Fruit fly (Drosophila melanogaster) whole organism, embryonic: ENCODE results near the gene CG12289.

ENCODE experiments used
- ATbp ChIP-seq: fragments of 200-800 bp; sonication (Bioruptor generic); optimal IDR thresholded peaks from 2 replicates; lab custom pipeline; 2017; ENCODE audit warnings: missing biosample characterization, mild to moderate bottlenecking, missing genetic modification characterization, missing genetic modification reagents
- Asciz ChIP-seq: fragments of 200-800 bp; sonication (Bioruptor generic); optimal IDR thresholded peaks from 2 replicates; lab custom pipeline; 2017; ENCODE audit warnings: missing biosample characterization, mild to moderate bottlenecking, missing genetic modification characterization, missing genetic modification reagents
- Atf6 ChIP-seq: fragments of 200-800 bp; sonication (Bioruptor generic); IDR thresholded peaks from 2 replicates; pipeline ENCODE4 v1.3.6; 2022; ENCODE audit warnings: missing biosample characterization, missing genetic modification characterization
- Awh ChIP-seq: fragments of 200-800 bp; sonication (Bioruptor generic); IDR thresholded peaks from 2 replicates; pipeline ENCODE4, ENCODE4 v1.3.6; 2022; ENCODE audit warnings: missing biosample characterization, missing genetic modification characterization
- CG1024 ChIP-seq: fragments of 200-800 bp; sonication (Bioruptor generic); IDR thresholded peaks from 2 replicates; pipeline ENCODE4 v1.3.6; 2022; ENCODE audit warnings: missing biosample characterization, missing genetic modification characterization
- CG10654 ChIP-seq: fragments of 200-800 bp; sonication (Bioruptor generic); optimal IDR thresholded peaks from 2 replicates; lab custom pipeline; 2016; ENCODE audit warnings: missing biosample characterization, missing genetic modification characterization
- CG10959 ChIP-seq: fragments of 200-800 bp; sonication (Bioruptor generic); IDR thresholded peaks from 2 replicates; pipeline ENCODE4 v1.3.6; 2022; ENCODE audit warnings: missing biosample characterization, missing genetic modification characterization
- CG11504 ChIP-seq: fragments of 200-800 bp; sonication (Bioruptor generic); optimal IDR thresholded peaks from 3 replicates; lab custom pipeline; 2019; ENCODE audit warnings: missing biosample characterization, mild to moderate bottlenecking, missing genetic modification characterization, moderate library complexity
- CG12155 ChIP-seq: fragments of 200-800 bp; sonication (Bioruptor generic); optimal IDR thresholded peaks from 3 replicates; lab custom pipeline; 2016; ENCODE audit warnings: missing biosample characterization, missing genetic modification characterization
- CG13287 ChIP-seq: fragments of 200-800 bp; sonication (Bioruptor generic); IDR thresholded peaks from 2 replicates; pipeline ENCODE4 v1.3.6; 2022; ENCODE audit warnings: missing biosample characterization, missing genetic modification characterization; ENCODE audit not compliant: partially characterized antibody
- CG14050 ChIP-seq: fragments of 200-800 bp; sonication (Bioruptor generic); IDR thresholded peaks from 3 replicates; pipeline ENCODE4 v1.3.6; 2022; ENCODE audit warnings: missing biosample characterization, missing genetic modification characterization
- CG18011 ChIP-seq: fragments of 200-800 bp; sonication (Bioruptor generic); optimal IDR thresholded peaks from 2 replicates; lab custom pipeline; 2017; ENCODE audit warnings: missing biosample characterization, missing genetic modification characterization, mild to moderate bottlenecking, moderate library complexity, missing genotype
- CG31224 ChIP-seq: fragments of 200-800 bp; sonication (Bioruptor generic); IDR thresholded peaks from 2 replicates; pipeline ENCODE4 v1.3.6; 2022; ENCODE audit warnings: missing biosample characterization, missing genetic modification characterization
- CG33213 ChIP-seq: fragments of 200-800 bp; sonication (Bioruptor generic); optimal IDR thresholded peaks from 3 replicates; lab custom pipeline; 2016; ENCODE audit warnings: missing biosample characterization, missing genetic modification characterization
- CG3407 ChIP-seq: fragments of 200-800 bp; sonication (Bioruptor generic); optimal IDR thresholded peaks from 2 replicates; lab custom pipeline; 2018; ENCODE audit warnings: missing biosample characterization, mild to moderate bottlenecking, missing genetic modification characterization
- CG4707 ChIP-seq: fragments of 200-800 bp; sonication (Bioruptor generic); optimal IDR thresholded peaks from 2 replicates; lab custom pipeline; 2018; ENCODE audit warnings: missing biosample characterization, mild to moderate bottlenecking, missing genetic modification characterization, moderate library complexity
- CG6175 ChIP-seq: fragments of 200-800 bp; sonication (Bioruptor generic); IDR thresholded peaks from 3 replicates; pipeline ENCODE4 v1.3.6; 2022; ENCODE audit warnings: missing biosample characterization, missing genetic modification characterization
- CG7745 ChIP-seq: fragments of 200-800 bp; sonication (Bioruptor generic); optimal IDR thresholded peaks from 2 replicates; lab custom pipeline; 2018; ENCODE audit warnings: missing biosample characterization, mild to moderate bottlenecking, missing genetic modification characterization, moderate library complexity
- CG8944 ChIP-seq: fragments of 200-800 bp; sonication (Bioruptor generic); optimal IDR thresholded peaks from 3 replicates; lab custom pipeline; 2016; ENCODE audit warnings: missing biosample characterization, missing genetic modification characterization
- Chrac-16 ChIP-seq: fragments of 200-800 bp; sonication (Bioruptor generic); optimal IDR thresholded peaks from 3 replicates; lab custom pipeline; 2016; ENCODE audit warnings: missing biosample characterization, missing genetic modification characterization
- Doc3 ChIP-seq: fragments of 200-800 bp; sonication (Bioruptor generic); IDR thresholded peaks from 3 replicates; pipeline ENCODE4 v1.3.6; 2022; ENCODE audit warnings: missing biosample characterization, missing genetic modification characterization; ENCODE audit not compliant: partially characterized antibody
- H15 ChIP-seq: fragments of 200-800 bp; sonication (Bioruptor generic); IDR thresholded peaks from 3 replicates; pipeline ENCODE4 v1.3.6; 2022; ENCODE audit warnings: missing biosample characterization, missing genetic modification characterization
- HLH4C ChIP-seq: fragments of 200-800 bp; sonication (Bioruptor generic); IDR thresholded peaks from 3 replicates; pipeline ENCODE4 v1.3.6; 2022; ENCODE audit warnings: missing biosample characterization, missing genetic modification characterization; ENCODE audit not compliant: partially characterized antibody
- Hr3 ChIP-seq: fragments of 200-800 bp; sonication (Bioruptor generic); optimal IDR thresholded peaks from 3 replicates; lab custom pipeline; 2016; ENCODE audit warnings: missing biosample characterization, missing genetic modification characterization
- Hsf ChIP-seq: fragments of 200-800 bp; sonication (Bioruptor generic); optimal IDR thresholded peaks from 3 replicates; lab custom pipeline; 2016; ENCODE audit warnings: missing biosample characterization, missing genetic modification characterization
- Nf-YA ChIP-seq: fragments of 200-800 bp; sonication (Bioruptor generic); IDR thresholded peaks from 2 replicates; pipeline ENCODE4 v1.3.6; 2022; ENCODE audit warnings: missing biosample characterization, missing genetic modification characterization
- Sin3A ChIP-seq: fragments of >200 bp; optimal IDR thresholded peaks from 2 replicates; lab custom pipeline; 2018
- Sry-δ ChIP-seq: fragments of 200-800 bp; sonication (Bioruptor generic); optimal IDR thresholded peaks from 2 replicates; lab custom pipeline; 2016; ENCODE audit warnings: missing biosample characterization, missing genetic modification characterization
- Usf ChIP-seq: fragments of 200-800 bp; sonication (Bioruptor generic); optimal IDR thresholded peaks from 2 replicates; lab custom pipeline; 2017; ENCODE audit warnings: missing genotype, missing biosample characterization, missing genetic modification characterization
- abd-A ChIP-seq: fragments of 200-800 bp; sonication (Bioruptor generic); optimal IDR thresholded peaks from 3 replicates; lab custom pipeline; 2019; ENCODE audit warnings: missing biosample characterization, mild to moderate bottlenecking, missing genetic modification characterization, moderate library complexity
- br ChIP-seq: fragments of >200 bp; optimal IDR thresholded peaks from 2 replicates; lab custom pipeline; 2017
- btn ChIP-seq: fragments of 200-800 bp; sonication (Bioruptor generic); optimal IDR thresholded peaks from 2 replicates; lab custom pipeline; 2016; ENCODE audit warnings: missing biosample characterization, missing genetic modification characterization
- cad ChIP-seq: fragments of >200 bp; optimal IDR thresholded peaks from 2 replicates; lab custom pipeline; 2017; ENCODE audit warnings: missing biosample characterization, missing genetic modification characterization
- ci ChIP-seq: fragments of 200-800 bp; sonication (Bioruptor generic); IDR thresholded peaks from 3 replicates; pipeline ENCODE4 v1.3.6; 2022; ENCODE audit warnings: missing biosample characterization, missing genetic modification characterization
- cwo ChIP-seq: fragments of 200-800 bp; sonication (Bioruptor generic); optimal IDR thresholded peaks from 3 replicates; lab custom pipeline; 2017; ENCODE audit warnings: missing biosample characterization, missing genetic modification characterization, mild to moderate bottlenecking, moderate library complexity, missing genetic modification reagents
- dati ChIP-seq: fragments of 200-800 bp; sonication (Bioruptor generic); IDR thresholded peaks from 2 replicates; pipeline ENCODE4 v1.3.6; 2022; ENCODE audit warnings: missing biosample characterization, missing genetic modification characterization
- dm ChIP-seq: fragments of 200-800 bp; sonication (Bioruptor generic); optimal IDR thresholded peaks from 3 replicates; lab custom pipeline; 2016; ENCODE audit warnings: missing biosample characterization, missing genetic modification characterization
- dysf ChIP-seq: fragments of 200-800 bp; sonication (Bioruptor generic); IDR thresholded peaks from 3 replicates; pipeline ENCODE4 v1.3.6; 2022; ENCODE audit warnings: missing biosample characterization, missing genetic modification characterization
- esg ChIP-seq: fragments of 200-800 bp; sonication (Bioruptor generic); conservative IDR thresholded peaks from 2 replicates; pipeline ENCODE4 v1.3.6; 2022; ENCODE audit warnings: missing biosample characterization, missing genetic modification characterization
- gce ChIP-seq: fragments of 200-800 bp; sonication (Bioruptor generic); IDR thresholded peaks from 3 replicates; pipeline ENCODE4 v1.3.6; 2022; ENCODE audit warnings: missing biosample characterization, missing genetic modification characterization
- gcm ChIP-seq: fragments of 200-800 bp; sonication (Bioruptor generic); optimal IDR thresholded peaks from 2 replicates; lab custom pipeline; 2019; ENCODE audit warnings: missing biosample characterization, mild to moderate bottlenecking, missing genetic modification characterization, moderate library complexity
- hkb ChIP-seq, 2 experiments: fragments of 200-800 bp in 1 of 2; fragments of >200 bp in 1 of 2; sonication (Bioruptor generic) in 1 of 2; IDR thresholded peaks in 1 of 2; optimal IDR thresholded peaks in 1 of 2; 2 replicates each; pipeline versions ENCODE4 v1.3.6 to Lab custom; 2017 to 2022; ENCODE audit warnings: missing biosample characterization in 1 of 2, missing genetic modification characterization in 1 of 2
- jumu ChIP-seq: fragments of 200-800 bp; sonication (Bioruptor generic); optimal IDR thresholded peaks from 3 replicates; lab custom pipeline; 2016; ENCODE audit warnings: missing biosample characterization, missing genetic modification characterization
- maf-S ChIP-seq: fragments of 200-800 bp; sonication (Bioruptor generic); optimal IDR thresholded peaks from 2 replicates; lab custom pipeline; 2016; ENCODE audit warnings: missing biosample characterization, missing genetic modification characterization
- mam ChIP-seq: fragments of 200-800 bp; sonication (Bioruptor generic); optimal IDR thresholded peaks from 3 replicates; lab custom pipeline; 2016; ENCODE audit warnings: missing biosample characterization, missing genetic modification characterization
- p53 ChIP-seq: fragments of 200-800 bp; sonication (Bioruptor generic); optimal IDR thresholded peaks from 2 replicates; lab custom pipeline; 2016; ENCODE audit warnings: missing biosample characterization, missing genetic modification characterization
- repo ChIP-seq: fragments of 200-800 bp; sonication (Bioruptor generic); optimal IDR thresholded peaks from 2 replicates; lab custom pipeline; 2016; ENCODE audit warnings: missing biosample characterization, missing genetic modification characterization
- rib ChIP-seq: fragments of 200-800 bp; sonication (Bioruptor generic); IDR thresholded peaks from 2 replicates; pipeline ENCODE4 v1.3.6; 2022; ENCODE audit warnings: missing biosample characterization, missing genetic modification characterization
- tup ChIP-seq: fragments of 200-800 bp; sonication (Bioruptor generic); optimal IDR thresholded peaks from 2 replicates; lab custom pipeline; 2016; ENCODE audit warnings: missing biosample characterization, mild to moderate bottlenecking, missing genetic modification characterization, moderate library complexity
- unc-4 ChIP-seq: fragments of 200-800 bp; sonication (Bioruptor generic); IDR thresholded peaks from 2 replicates; pipeline ENCODE4 v1.3.6; 2022; ENCODE audit warnings: missing biosample characterization, missing genetic modification characterization; ENCODE audit not compliant: partially characterized antibody
- vfl ChIP-seq: fragments of 200-800 bp; sonication (Bioruptor generic); optimal IDR thresholded peaks from 2 replicates; lab custom pipeline; 2016; ENCODE audit warnings: missing biosample characterization, missing genetic modification characterization
- yki ChIP-seq: fragments of >200 bp; optimal IDR thresholded peaks from 3 replicates; lab custom pipeline; 2018

The CG12289 gene

DNA sequence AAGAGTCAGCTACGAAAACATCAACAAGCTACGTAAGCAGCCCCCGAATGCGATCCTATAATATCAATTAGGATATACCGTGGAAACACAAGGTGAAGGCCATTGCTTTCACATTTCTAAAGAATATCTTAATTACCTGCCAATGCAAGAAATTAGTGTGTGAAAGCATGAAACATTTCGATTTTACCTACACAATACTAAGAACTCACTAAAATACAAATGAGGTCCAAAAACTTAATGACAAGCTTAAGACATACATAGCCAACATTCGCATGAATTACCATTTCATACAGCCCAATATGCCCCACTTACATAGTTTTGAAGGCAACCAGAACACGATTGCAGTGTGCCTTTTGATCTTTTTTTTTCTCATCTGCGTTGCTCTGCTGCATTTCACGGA lies 28.6 kb downstream of the CG12289 start (continued):
- TF ChIP-seq CG10959 (GFP tag; lab: Robert Waterston, UW) = peak; percentile 22; the same call in 1 of the 2 replicates
- no peak for TF ChIP-seq HLH4C (GFP tag; lab: Robert Waterston, UW)
- TF ChIP-seq Chrac-16 = peak; percentile 41
- no peak for TF ChIP-seq gce (GFP tag; lab: Robert Waterston, UW)
- TF ChIP-seq CG7745 (tag; lab: Kevin White, UChicago) = no peak
- TF ChIP-seq Atf6 = no peak
- TF ChIP-seq CG31224 (GFP tag; lab: Robert Waterston, UW) = no peak
- no peak for TF ChIP-seq tup (GFP tag; lab: Kevin White, UChicago)
- TF ChIP-seq btn = no peak
- no peak for TF ChIP-seq Awh (GFP tag; lab: Robert Waterston, UW)
- no peak for TF ChIP-seq cad (GFP tag; lab: Kevin White, UChicago)
- no peak for TF ChIP-seq CG33213 (GFP tag; lab: Kevin White, UChicago)
- TF ChIP-seq ci (GFP tag; lab: Robert Waterston, UW) = no peak

dm6 chr3L:11428390-11428789 lies 29.9 kb downstream of the CG12289 start:
- no peak for TF ChIP-seq CG1024 (GFP tag; lab: Robert Waterston, UW)
- no peak for TF ChIP-seq CG6175 (GFP tag; lab: Robert Waterston, UW)
- peak; percentile 51; the same call in 1 of the 2 replicates for TF ChIP-seq CG13287 (GFP tag; lab: Robert Waterston, UW)
- TF ChIP-seq CG14050 (GFP tag; lab: Robert Waterston, UW) = no peak
- no peak for TF ChIP-seq CG4707 (GFP tag; lab: Kevin White, UChicago)
- no peak for TF ChIP-seq unc-4 (GFP tag; lab: Robert Waterston, UW)
- peak; percentile 54 for TF ChIP-seq yki (lab: Kevin White, UChicago)
- no peak for TF ChIP-seq CG11504 (tag; lab: Kevin White, UChicago)
- TF ChIP-seq dm (GFP tag; lab: Kevin White, UChicago) = no peak
- no peak for TF ChIP-seq hkb (optimal IDR thresholded peaks at IDR 0.05; lab: Kevin White, UChicago)
- TF ChIP-seq hkb (GFP tag; IDR thresholded peaks at IDR 0.05; lab: Robert Waterston, UW) = no peak
- no peak for TF ChIP-seq CG8944
- TF ChIP-seq esg (GFP tag; lab: Robert Waterston, UW) = no peak
- no peak for TF ChIP-seq maf-S (GFP tag; lab: Kevin White, UChicago)
- no peak for TF ChIP-seq ATbp
- no peak for TF ChIP-seq Nf-YA
- no peak for TF ChIP-seq H15 (GFP tag; lab: Robert Waterston, UW)
- peak; percentile 34 for TF ChIP-seq cwo (GFP tag; lab: Kevin White, UChicago)
- TF ChIP-seq rib = no peak
- TF ChIP-seq vfl (GFP tag; lab: Kevin White, UChicago) = no peak
- TF ChIP-seq Hr3 (GFP tag; lab: Kevin White, UChicago) = no peak
- no peak for TF ChIP-seq dati (GFP tag; lab: Robert Waterston, UW)
- TF ChIP-seq abd-A (tag; lab: Kevin White, UChicago) = no peak
- no peak for TF ChIP-seq br (lab: Kevin White, UChicago)
- no peak for TF ChIP-seq Usf (GFP tag; lab: Kevin White, UChicago)
- no peak for TF ChIP-seq Hsf (GFP tag; lab: Kevin White, UChicago)
- no peak for TF ChIP-seq gcm (GFP tag; lab: Kevin White, UChicago)
- no peak for TF ChIP-seq mam (GFP tag; lab: Kevin White, UChicago)
- no peak for TF ChIP-seq Sry-δ (GFP tag; lab: Kevin White, UChicago)
- TF ChIP-seq dysf (GFP tag; lab: Robert Waterston, UW) = no peak
- no peak for TF ChIP-seq p53 (GFP tag; lab: Kevin White, UChicago)
- no peak for TF ChIP-seq repo (GFP tag; lab: Kevin White, UChicago)
- TF ChIP-seq CG3407 (GFP tag; lab: Kevin White, UChicago) = peak; percentile 18
- TF ChIP-seq CG12155 (GFP tag; lab: Kevin White, UChicago) = no peak
- TF ChIP-seq CG10654 (GFP tag; lab: Kevin White, UChicago) = no peak
- no peak for TF ChIP-seq jumu
- TF ChIP-seq Doc3 = no peak
- TF ChIP-seq Asciz = no peak
- TF ChIP-seq Sin3A (lab: Kevin White, UChicago) = no peak
- no peak for TF ChIP-seq CG18011 (GFP tag; lab: Kevin White, UChicago)
